Worm (Caenorhabditis elegans): ENCODE results near the gene asna-1.
A peak's percentile ranks its signal among the peaks of the same experiment; 100 is the strongest.

The asna-1 gene

DNA sequence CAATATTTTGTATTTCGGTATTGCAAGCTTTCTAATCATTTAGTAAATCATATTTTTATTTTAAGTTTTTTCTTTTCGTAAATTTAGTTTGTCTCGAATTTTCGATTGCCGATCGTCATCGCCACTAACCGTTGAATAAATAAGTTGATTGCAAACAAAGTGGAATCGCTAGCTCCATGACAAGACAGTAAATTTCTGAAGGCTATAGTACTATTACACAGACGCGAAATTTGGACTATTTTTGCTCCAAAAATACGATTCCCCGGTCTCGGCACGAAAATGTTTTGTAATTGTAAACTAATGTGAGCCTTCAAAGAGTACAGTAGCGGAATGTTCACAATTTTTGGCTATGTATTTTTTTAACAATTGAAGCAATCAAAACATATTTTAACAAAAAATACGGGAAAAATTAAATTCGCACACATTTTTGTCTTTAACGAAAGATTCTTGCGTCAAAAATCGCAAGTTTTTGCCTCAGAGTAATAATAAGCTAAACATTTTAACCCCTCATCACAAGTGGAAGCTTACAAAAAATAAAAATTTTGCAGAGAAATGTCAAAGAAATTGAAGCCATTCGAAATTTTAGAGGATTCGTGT, 16.8 kb downstream of the asna-1 start, which contains the start of gene tpk-1:
Gene tpk-1 (plus strand): TSS at position 547 of the 597 bp plus-strand sequence.
- no peak for TF ChIP-seq ceh-58 (GFP tag; IDR thresholded peaks at IDR 0.05)
- 0 out of 2 replicates have a peak, but pooled peaks have one; percentile 45 for TF ChIP-seq Y53G8AR.9 (GFP tag; conservative IDR thresholded peaks at IDR 0.05)
- TF ChIP-seq nfyb-1 (GFP tag; IDR thresholded peaks at IDR 0.05): peak; percentile 51; the same call in 1 of the 2 replicates
- TF ChIP-seq ztf-28 (GFP tag; IDR thresholded peaks at IDR 0.05): no peak
- no peak for TF ChIP-seq K12H6.12 (tag; optimal IDR thresholded peaks at IDR 0.05)
- TF ChIP-seq atf-7 (tag; optimal IDR thresholded peaks at IDR 0.05): peak; percentile 2

DNA sequence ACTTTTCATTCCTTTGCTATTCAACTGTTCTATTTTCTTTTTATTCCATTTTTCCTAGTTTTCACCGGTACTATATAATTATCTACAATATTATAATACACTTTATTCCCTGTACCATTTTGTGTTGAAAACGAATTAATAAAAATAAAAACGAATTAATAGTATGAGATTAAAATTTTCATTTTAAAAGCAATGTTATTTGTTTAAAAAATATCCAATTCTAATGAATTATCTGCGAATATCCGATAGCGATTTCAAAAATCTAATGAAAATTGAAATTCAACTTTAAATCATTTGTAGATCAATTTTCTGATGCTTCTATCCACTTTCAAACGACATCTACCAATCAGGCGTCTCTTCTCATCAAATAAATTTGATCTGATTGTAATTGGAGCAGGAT, 18.6 kb downstream of the asna-1 start, which contains the start of gene trxr-2:
Gene trxr-2 (plus strand): TSS at position 301 of the 400 bp plus-strand sequence.
- TF ChIP-seq Y95B8A.8 (GFP tag; IDR thresholded peaks at IDR 0.05) (no peak), mxl-1 (tag; optimal IDR thresholded peaks at IDR 0.05) (no peak), T26A5.8 (tag; optimal IDR thresholded peaks at IDR 0.05) (no peak), F52B5.7 (tag; optimal IDR thresholded peaks at IDR 0.05) (no peak), attf-5 (GFP tag; optimal IDR thresholded peaks at IDR 0.05) (no peak), F10E7.11 (tag; optimal IDR thresholded peaks at IDR 0.05) (no peak), sea-2 (GFP tag; IDR thresholded peaks at IDR 0.05) (no peak), him-1 (tag; optimal IDR thresholded peaks at IDR 0.05) (no peak), F49E8.2 (tag; optimal IDR thresholded peaks at IDR 0.05; ENCODE audit: insufficient read depth) (no peak), lag-1 (GFP tag; IDR thresholded peaks at IDR 0.05) (no peak), lin-40 (tag; optimal IDR thresholded peaks at IDR 0.05) (no peak), ztf-6 (GFP tag; IDR thresholded peaks at IDR 0.05) (no peak), tlf-1 (GFP tag; optimal IDR thresholded peaks at IDR 0.05) (no peak)

DNA sequence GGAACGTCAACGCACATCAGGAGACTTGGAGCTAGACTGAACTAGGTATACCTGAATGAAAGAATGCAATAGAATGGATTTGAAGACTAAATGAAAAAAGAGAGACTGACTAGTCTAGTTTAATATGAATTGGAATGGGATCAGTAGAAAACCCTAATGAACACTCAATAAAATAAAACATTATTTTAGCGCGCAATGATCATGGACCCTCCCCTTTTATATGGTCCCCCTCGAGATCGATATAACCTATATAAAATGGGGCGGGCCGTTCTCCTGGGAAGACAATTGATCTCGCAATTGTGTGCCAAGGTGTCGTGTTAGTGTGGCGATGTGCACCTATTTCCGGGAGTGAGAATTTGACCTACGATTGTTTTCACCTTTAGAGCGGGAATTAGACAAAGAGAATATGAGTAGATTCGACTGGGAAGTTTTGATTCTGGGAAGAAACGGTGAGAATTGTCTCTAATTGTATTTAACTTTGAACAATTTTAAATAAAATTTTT, 23.0 kb downstream of the asna-1 start, which contains the start of gene cdc-25.3:
Gene cdc-25.3 (minus strand): TSS at position 51 of the 503 bp plus-strand sequence.
- TF ChIP-seq ccch-3 (GFP tag; optimal IDR thresholded peaks at IDR 0.05) (no peak), madf-8 (GFP tag; conservative IDR thresholded peaks at IDR 0.05) (peak; percentile 27; the same call in 1 of the 2 replicates), xnd-1 (tag; optimal IDR thresholded peaks at IDR 0.05) (peak; percentile 27), hmg-1.2 (GFP tag; IDR thresholded peaks at IDR 0.05) (peak; percentile 26; the same call in 1 of the 2 replicates), somi-1 (GFP tag; optimal IDR thresholded peaks at IDR 0.05) (no peak), K11D2.4 (GFP tag; IDR thresholded peaks at IDR 0.05) (no peak), attf-6 (GFP tag; IDR thresholded peaks at IDR 0.05) (no peak), ztf-25 (GFP tag; IDR thresholded peaks at IDR 0.05) (0 out of 2 replicates have a peak, but pooled peaks have one; percentile 13), efl-1 (GFP tag; optimal IDR thresholded peaks at IDR 0.05) (peak; percentile 70), hrde-1 (tag; optimal IDR thresholded peaks at IDR 0.05; ENCODE audit: borderline replicate concordance) (no peak), hmg-20 (GFP tag; IDR thresholded peaks at IDR 0.05) (no peak), madf-6 (GFP tag; IDR thresholded peaks at IDR 0.05) (peak; percentile 85), F33H1.4 (GFP tag; IDR thresholded peaks at IDR 0.05) (peak; percentile 26; the same call in 1 of the 2 replicates), F55B11.4 (tag; optimal IDR thresholded peaks at IDR 0.05; ENCODE audit: borderline replicate concordance, insufficient read depth) (no peak), dpl-1 (GFP tag; optimal IDR thresholded peaks at IDR 0.05) (peak; percentile 17), aptf-2 (GFP tag; conservative IDR thresholded peaks at IDR 0.05) (peak; percentile 99), aptf-3 (GFP tag; IDR thresholded peaks at IDR 0.05) (peak; percentile 87)
